Fruit fly (Drosophila melanogaster) whole organism, embryonic: ENCODE measurements around the gene cdi.
A peak's percentile ranks its signal among the peaks of the same experiment; 100 is the strongest.

Experiments
- Adf1 ChIP-seq: fragments of 200-800 bp; sonication (Bioruptor generic); IDR thresholded peaks from 2 replicates; pipeline ENCODE4 v1.3.6; 2022; ENCODE audit warnings: missing biosample characterization, missing genetic modification characterization
- Asciz ChIP-seq: fragments of 200-800 bp; sonication (Bioruptor generic); optimal IDR thresholded peaks from 2 replicates; lab custom pipeline; 2017; ENCODE audit warnings: missing biosample characterization, mild to moderate bottlenecking, missing genetic modification characterization, missing genetic modification reagents
- CG10462 ChIP-seq: fragments of 200-800 bp; sonication (Bioruptor generic); optimal IDR thresholded peaks from 2 replicates; lab custom pipeline; 2016; ENCODE audit warnings: missing biosample characterization, missing genetic modification characterization
- CG10543 ChIP-seq: fragments of 200-800 bp; sonication (Bioruptor generic); optimal IDR thresholded peaks from 3 replicates; lab custom pipeline; 2017; ENCODE audit warnings: missing biosample characterization, mild to moderate bottlenecking, missing genetic modification characterization, moderate library complexity
- CG10959 ChIP-seq: fragments of 200-800 bp; sonication (Bioruptor generic); IDR thresholded peaks from 2 replicates; pipeline ENCODE4 v1.3.6; 2022; ENCODE audit warnings: missing biosample characterization, missing genetic modification characterization
- CG15601 ChIP-seq: fragments of 200-800 bp; sonication (Bioruptor generic); optimal IDR thresholded peaks from 3 replicates; lab custom pipeline; 2019; ENCODE audit warnings: missing biosample characterization, mild to moderate bottlenecking, missing genetic modification characterization, moderate library complexity
- CG16813 ChIP-seq: fragments of 200-800 bp; sonication (Bioruptor generic); IDR thresholded peaks from 3 replicates; pipeline ENCODE4 v1.3.6; 2022; ENCODE audit warnings: missing biosample characterization, missing genetic modification characterization; ENCODE audit not compliant: partially characterized antibody
- CG17802 ChIP-seq: fragments of 200-800 bp; sonication (Bioruptor generic); optimal IDR thresholded peaks from 2 replicates; lab custom pipeline; 2018; ENCODE audit warnings: missing biosample characterization, mild to moderate bottlenecking, missing genetic modification characterization, moderate library complexity
- CG1832 ChIP-seq: fragments of 200-800 bp; sonication (Bioruptor generic); optimal IDR thresholded peaks from 2 replicates; lab custom pipeline; 2017; ENCODE audit warnings: missing biosample characterization, mild to moderate bottlenecking, missing genetic modification characterization, inconsistent platforms
- CG18599 ChIP-seq: fragments of 200-800 bp; sonication (Bioruptor generic); optimal IDR thresholded peaks from 3 replicates; lab custom pipeline; 2017; ENCODE audit warnings: missing biosample characterization, missing genetic modification characterization, mild to moderate bottlenecking, moderate library complexity, missing genetic modification reagents
- CG18619 ChIP-seq: fragments of 200-800 bp; sonication (Bioruptor generic); optimal IDR thresholded peaks from 3 replicates; lab custom pipeline; 2017; ENCODE audit warnings: missing biosample characterization, mild to moderate bottlenecking, missing genetic modification characterization
- CG3847 ChIP-seq: fragments of 200-800 bp; sonication (Bioruptor generic); IDR thresholded peaks from 2 replicates; pipeline ENCODE4 v1.3.6; 2022; ENCODE audit warnings: missing biosample characterization, missing genetic modification characterization
- CG4328 ChIP-seq: fragments of 200-800 bp; sonication (Bioruptor generic); optimal IDR thresholded peaks from 3 replicates; lab custom pipeline; 2017; ENCODE audit warnings: missing biosample characterization, missing genetic modification reagents, missing genetic modification characterization
- CG4707 ChIP-seq: fragments of 200-800 bp; sonication (Bioruptor generic); optimal IDR thresholded peaks from 2 replicates; lab custom pipeline; 2018; ENCODE audit warnings: missing biosample characterization, mild to moderate bottlenecking, missing genetic modification characterization, moderate library complexity
- CG4730 ChIP-seq: fragments of 200-800 bp; sonication (Bioruptor generic); IDR thresholded peaks from 2 replicates; pipeline ENCODE4 v1.3.6; 2022; ENCODE audit warnings: missing biosample characterization, missing genetic modification characterization
- CG4820 ChIP-seq: fragments of 200-800 bp; sonication (Bioruptor generic); optimal IDR thresholded peaks from 3 replicates; lab custom pipeline; 2016; ENCODE audit warnings: missing biosample characterization, missing genetic modification characterization
- CG8388 ChIP-seq: fragments of 200-800 bp; sonication (Bioruptor generic); optimal IDR thresholded peaks from 2 replicates; lab custom pipeline; 2019; ENCODE audit warnings: missing biosample characterization, mild to moderate bottlenecking, missing genetic modification characterization, moderate library complexity
- CG8924 ChIP-seq: fragments of 200-800 bp; optimal IDR thresholded peaks from 3 replicates; lab custom pipeline; 2019; ENCODE audit warnings: missing biosample characterization, mild to moderate bottlenecking, missing genetic modification characterization, moderate library complexity
- CG9817 ChIP-seq: fragments of 200-800 bp; sonication (Bioruptor generic); optimal IDR thresholded peaks from 2 replicates; lab custom pipeline; 2018; ENCODE audit warnings: missing biosample characterization, mild to moderate bottlenecking, missing genetic modification characterization, moderate library complexity
- Elba2 ChIP-seq: fragments of 200-800 bp; sonication (Bioruptor generic); optimal IDR thresholded peaks from 3 replicates; lab custom pipeline; 2016; ENCODE audit warnings: missing biosample characterization, missing genetic modification characterization
- Ets97D ChIP-seq: fragments of 200-800 bp; sonication (Bioruptor generic); optimal IDR thresholded peaks from 3 replicates; lab custom pipeline; 2016; ENCODE audit warnings: missing biosample characterization, missing genetic modification characterization
- Hr51 ChIP-seq, 2 experiments: fragments of 200-800 bp; sonication (Bioruptor generic); optimal IDR thresholded peaks; 2 replicates in 1 of 2; 3 replicates in 1 of 2; lab custom pipeline; 2016 to 2018; ENCODE audit warnings: missing biosample characterization in 2 of 2, missing genetic modification characterization in 2 of 2, mild to moderate bottlenecking in 1 of 2, moderate library complexity in 1 of 2
- Kr ChIP-seq: fragments of 200-800 bp; sonication (Bioruptor generic); optimal IDR thresholded peaks from 2 replicates; lab custom pipeline; 2017; ENCODE audit warnings: missing biosample characterization, mild to moderate bottlenecking, missing genetic modification characterization
- Mes4 ChIP-seq: fragments of 200-800 bp; sonication (Bioruptor generic); optimal IDR thresholded peaks from 2 replicates; lab custom pipeline; 2016; ENCODE audit warnings: missing biosample characterization, missing genetic modification characterization
- NC2α ChIP-seq: fragments of 200-800 bp; sonication (Bioruptor generic); optimal IDR thresholded peaks from 2 replicates; lab custom pipeline; 2016; ENCODE audit warnings: missing biosample characterization, missing genetic modification characterization
- Opbp ChIP-seq: fragments of 200-800 bp; sonication (Bioruptor generic); IDR thresholded peaks from 3 replicates; pipeline ENCODE4 v1.3.6; 2022; ENCODE audit warnings: missing biosample characterization, missing genetic modification characterization; ENCODE audit not compliant: partially characterized antibody
- Trl ChIP-seq, 3 experiments: fragments of >200 bp in 2 of 3; fragments of 200-800 bp in 1 of 3; sonication (Bioruptor generic) in 1 of 3; optimal IDR thresholded peaks; 2 replicates in 1 of 3; 3 replicates in 2 of 3; lab custom pipeline; 2016 to 2017; ENCODE audit warnings: missing biosample characterization in 1 of 3, missing genetic modification characterization in 1 of 3
- dm ChIP-seq: fragments of 200-800 bp; sonication (Bioruptor generic); optimal IDR thresholded peaks from 3 replicates; lab custom pipeline; 2016; ENCODE audit warnings: missing biosample characterization, missing genetic modification characterization
- fru ChIP-seq: fragments of >200 bp; optimal IDR thresholded peaks from 2 replicates; lab custom pipeline; 2017
- gfzf ChIP-seq: fragments of 200-800 bp; sonication (Bioruptor generic); optimal IDR thresholded peaks from 2 replicates; lab custom pipeline; 2016; ENCODE audit warnings: missing biosample characterization, mild to moderate bottlenecking, missing genetic modification characterization, moderate library complexity
- gro ChIP-seq: fragments of 200-800 bp; sonication (Bioruptor generic); optimal IDR thresholded peaks from 2 replicates; lab custom pipeline; 2016; ENCODE audit warnings: missing biosample characterization, missing genetic modification characterization
- gsb ChIP-seq: fragments of 200-800 bp; sonication (Bioruptor generic); IDR thresholded peaks from 2 replicates; pipeline ENCODE4 v1.3.6; 2022; ENCODE audit warnings: missing biosample characterization, missing genetic modification characterization
- hb ChIP-seq: fragments of 200-800 bp; sonication (Bioruptor generic); IDR thresholded peaks from 3 replicates; pipeline ENCODE4 v1.3.6; 2022; ENCODE audit warnings: missing biosample characterization, missing genetic modification characterization; ENCODE audit not compliant: partially characterized antibody
- hkb ChIP-seq, 2 experiments: fragments of 200-800 bp in 1 of 2; fragments of >200 bp in 1 of 2; sonication (Bioruptor generic) in 1 of 2; IDR thresholded peaks in 1 of 2; optimal IDR thresholded peaks in 1 of 2; 2 replicates each; pipeline versions ENCODE4 v1.3.6 to Lab custom; 2017 to 2022; ENCODE audit warnings: missing biosample characterization in 1 of 2, missing genetic modification characterization in 1 of 2
- kni ChIP-seq: fragments of 200-800 bp; sonication (Bioruptor generic); optimal IDR thresholded peaks from 3 replicates; lab custom pipeline; 2017; ENCODE audit warnings: mild to moderate bottlenecking, missing biosample characterization, missing genetic modification reagents, missing genetic modification characterization
- luna ChIP-seq: fragments of 200-800 bp; sonication (Bioruptor generic); optimal IDR thresholded peaks from 2 replicates; lab custom pipeline; 2016; ENCODE audit warnings: missing biosample characterization, missing genetic modification characterization
- maf-S ChIP-seq: fragments of 200-800 bp; sonication (Bioruptor generic); optimal IDR thresholded peaks from 2 replicates; lab custom pipeline; 2016; ENCODE audit warnings: missing biosample characterization, missing genetic modification characterization
- mld ChIP-seq: fragments of 200-800 bp; sonication (Bioruptor generic); IDR thresholded peaks from 3 replicates; pipeline ENCODE4 v1.3.6; 2022; ENCODE audit warnings: missing biosample characterization, missing genetic modification characterization; ENCODE audit not compliant: partially characterized antibody
- nau ChIP-seq: fragments of 200-800 bp; sonication (Bioruptor generic); optimal IDR thresholded peaks from 3 replicates; lab custom pipeline; 2017; ENCODE audit warnings: missing biosample characterization, mild to moderate bottlenecking, missing genetic modification characterization, missing genetic modification reagents
- pho ChIP-seq: fragments of 200-800 bp; sonication (Bioruptor generic); optimal IDR thresholded peaks from 2 replicates; lab custom pipeline; 2016; ENCODE audit warnings: missing biosample characterization, missing genetic modification characterization
- pnt ChIP-seq: fragments of 200-800 bp; sonication (Bioruptor generic); optimal IDR thresholded peaks from 3 replicates; lab custom pipeline; 2016; ENCODE audit warnings: missing biosample characterization, missing genetic modification characterization
- sens-2 ChIP-seq: fragments of 200-800 bp; sonication (Bioruptor generic); IDR thresholded peaks from 2 replicates; pipeline ENCODE4 v1.3.6; 2022; ENCODE audit warnings: missing biosample characterization, missing genetic modification characterization
- seq ChIP-seq: fragments of 200-800 bp; sonication (Bioruptor generic); IDR thresholded peaks from 2 replicates; pipeline ENCODE4 v1.3.6; 2022; ENCODE audit warnings: missing biosample characterization, missing genetic modification characterization
- sim ChIP-seq: fragments of 200-800 bp; sonication (Bioruptor generic); IDR thresholded peaks from 2 replicates; pipeline ENCODE4 v1.3.6; 2022; ENCODE audit warnings: missing biosample characterization, missing genetic modification characterization
- sisA ChIP-seq: fragments of 200-800 bp; sonication (Bioruptor generic); IDR thresholded peaks from 2 replicates; pipeline ENCODE4 v1.3.6; 2022; ENCODE audit warnings: missing biosample characterization, missing genetic modification characterization
- tin ChIP-seq: fragments of 200-800 bp; sonication (Bioruptor generic); optimal IDR thresholded peaks from 3 replicates; lab custom pipeline; 2016; ENCODE audit warnings: missing biosample characterization, missing genetic modification characterization
- tll ChIP-seq, 2 experiments: fragments of 200-800 bp in 1 of 2; fragments of >200 bp in 1 of 2; sonication (Bioruptor generic) in 1 of 2; optimal IDR thresholded peaks; 2 replicates each; lab custom pipeline; 2017 to 2019; ENCODE audit warnings: missing biosample characterization in 2 of 2, missing genetic modification characterization in 2 of 2, mild to moderate bottlenecking in 1 of 2, moderate library complexity in 1 of 2
- vnd ChIP-seq: fragments of 200-800 bp; sonication (Bioruptor generic); IDR thresholded peaks from 3 replicates; pipeline ENCODE4 v1.3.6; 2022; ENCODE audit warnings: missing biosample characterization, missing genetic modification characterization; ENCODE audit not compliant: partially characterized antibody
- wdn ChIP-seq: fragments of 200-800 bp; sonication (Bioruptor generic); IDR thresholded peaks from 2 replicates; pipeline ENCODE4 v1.3.6; 2022; ENCODE audit warnings: missing biosample characterization, missing genetic modification characterization
- zen ChIP-seq: fragments of 200-800 bp; sonication (Bioruptor generic); optimal IDR thresholded peaks from 3 replicates; lab custom pipeline; 2018; ENCODE audit warnings: missing biosample characterization, mild to moderate bottlenecking, missing genetic modification characterization, moderate library complexity

Gene cdi

dm6 chr3R:19113836-19114235 lies 19.8 kb upstream of the cdi start (continued):
- TF ChIP-seq pho (GFP tag; lab: Kevin White, UChicago) (no peak), NC2α (GFP tag; lab: Kevin White, UChicago) (no peak), kni (GFP tag; lab: Kevin White, UChicago) (no peak), tll (GFP tag; optimal IDR thresholded peaks at IDR 0.05; lab: Kevin White, UChicago) (no peak), CG8924 (no peak), Ets97D (GFP tag; lab: Kevin White, UChicago) (no peak), CG4730 (GFP tag; lab: Robert Waterston, UW) (no peak), sim (GFP tag; lab: Robert Waterston, UW) (no peak), sens-2 (GFP tag; lab: Robert Waterston, UW) (no peak), CG4707 (GFP tag; lab: Kevin White, UChicago) (no peak), CG10959 (GFP tag; lab: Robert Waterston, UW) (no peak), vnd (GFP tag; lab: Robert Waterston, UW) (no peak), mld (GFP tag; lab: Robert Waterston, UW) (no peak), tin (GFP tag; lab: Kevin White, UChicago) (peak; percentile 23), luna (GFP tag; lab: Kevin White, UChicago) (no peak), Mes4 (GFP tag; lab: Kevin White, UChicago) (no peak), wdn (GFP tag; lab: Robert Waterston, UW) (no peak), CG8388 (GFP tag; lab: Kevin White, UChicago) (peak; percentile 43), CG10543 (no peak), Hr51 (GFP tag; optimal IDR thresholded peaks at IDR 0.05; lab: Kevin White, UChicago) (peak in 1 of 2 experiments; percentile 36), zen (tag; lab: Kevin White, UChicago) (no peak), hb (GFP tag; lab: Robert Waterston, UW) (peak; percentile 64; the same call in 2 of the 3 replicates), Opbp (no peak), CG1832 (GFP tag; lab: Kevin White, UChicago) (no peak), gfzf (GFP tag; lab: Kevin White, UChicago) (no peak), CG18619 (GFP tag; lab: Kevin White, UChicago) (no peak), nau (GFP tag; lab: Kevin White, UChicago) (no peak), CG18599 (GFP tag; lab: Kevin White, UChicago) (no peak), CG17802 (tag; lab: Kevin White, UChicago) (no peak), hkb (optimal IDR thresholded peaks at IDR 0.05; lab: Kevin White, UChicago) (no peak), hkb (GFP tag; IDR thresholded peaks at IDR 0.05; lab: Robert Waterston, UW) (no peak), CG3847 (GFP tag; lab: Robert Waterston, UW) (no peak), CG10462 (GFP tag; lab: Kevin White, UChicago) (no peak), pnt (GFP tag; lab: Kevin White, UChicago) (peak; percentile 36), seq (GFP tag; lab: Robert Waterston, UW) (no peak), CG4328 (GFP tag; lab: Kevin White, UChicago) (no peak), Elba2 (GFP tag; lab: Kevin White, UChicago) (no peak), Adf1 (GFP tag; lab: Robert Waterston, UW) (no peak), fru (lab: Kevin White, UChicago) (no peak), CG16813 (GFP tag; lab: Robert Waterston, UW) (peak; percentile 58), maf-S (GFP tag; lab: Kevin White, UChicago) (no peak), CG15601 (no peak), Trl (optimal IDR thresholded peaks at IDR 0.05; lab: Kevin White, UChicago) (no peak), Trl (GFP tag; optimal IDR thresholded peaks at IDR 0.05; lab: Kevin White, UChicago) (peak; percentile 7), CG9817 (tag; lab: Kevin White, UChicago) (no peak), Asciz (GFP tag; lab: Kevin White, UChicago) (peak; percentile 27), gsb (GFP tag; lab: Robert Waterston, UW) (no peak), sisA (GFP tag; lab: Robert Waterston, UW) (no peak), CG4820 (GFP tag; lab: Kevin White, UChicago) (peak; percentile 37), dm (no peak), Kr (GFP tag; lab: Kevin White, UChicago) (no peak), gro (GFP tag; lab: Kevin White, UChicago) (no peak)
